Worm (Caenorhabditis elegans): ENCODE data around the gene C03B1.4.

The C03B1.4 gene

ce11 chrX:6374451-6374850 lies 10.2 kb downstream of the C03B1.4 start, which contains the start of gene C03B1.1:
TSS of gene C03B1.1 (plus strand) at chrX:6374751.
- TF ChIP-seq che-1 (tag; optimal IDR thresholded peaks at IDR 0.05) (no peak), odd-2 (tag; optimal IDR thresholded peaks at IDR 0.05) (no peak), ceh-6 (GFP tag; optimal IDR thresholded peaks at IDR 0.05) (no peak), sdc-2 (tag; optimal IDR thresholded peaks at IDR 0.05) (no peak), pax-1 (tag; optimal IDR thresholded peaks at IDR 0.05) (no peak), ceh-22 (tag; optimal IDR thresholded peaks at IDR 0.05) (no peak), F13H6.1 (tag; optimal IDR thresholded peaks at IDR 0.05) (no peak), hlh-15 (tag; optimal IDR thresholded peaks at IDR 0.05) (no peak), ttx-3 (tag; optimal IDR thresholded peaks at IDR 0.05) (no peak), ceh-2 (tag; optimal IDR thresholded peaks at IDR 0.05) (no peak), ceh-45 (GFP tag; IDR thresholded peaks at IDR 0.05) (no peak), hlh-30 (tag; optimal IDR thresholded peaks at IDR 0.05; ENCODE audit: insufficient read depth) (no peak), lim-6 (tag; optimal IDR thresholded peaks at IDR 0.05) (no peak), npax-4 (tag; optimal IDR thresholded peaks at IDR 0.05) (no peak), tbx-2 (tag; optimal IDR thresholded peaks at IDR 0.05) (no peak), nfya-1 (tag; optimal IDR thresholded peaks at IDR 0.05) (no peak), eyg-1 (tag; optimal IDR thresholded peaks at IDR 0.05) (no peak)

- TF ChIP-seq elt-2 (tag; optimal IDR thresholded peaks at IDR 0.05) (peak; percentile 58), Y22D7AL.16 (tag; optimal IDR thresholded peaks at IDR 0.05) (no peak), odd-2 (tag; optimal IDR thresholded peaks at IDR 0.05) (no peak)
Measured at ce11 chrX:6377634-6378288, 13.5 kb downstream of the C03B1.4 start, which contains the start of gene lmp-1. TSS of gene lmp-1 (minus strand) at chrX:6377684.

ce11 chrX:6378363-6378762 lies 14.1 kb downstream of the C03B1.4 start:
- TF ChIP-seq pros-1 (tag; optimal IDR thresholded peaks at IDR 0.05) (no peak), hlh-8 (tag; optimal IDR thresholded peaks at IDR 0.05) (peak; percentile 9), elt-2 (tag; optimal IDR thresholded peaks at IDR 0.05) (no peak), npax-4 (tag; optimal IDR thresholded peaks at IDR 0.05) (no peak), syd-9 (tag; optimal IDR thresholded peaks at IDR 0.05) (peak; percentile 60), sdc-2 (tag; optimal IDR thresholded peaks at IDR 0.05) (peak; percentile 62), C08G9.2 (tag; optimal IDR thresholded peaks at IDR 0.05) (peak; percentile 40), ceh-31 (tag; optimal IDR thresholded peaks at IDR 0.05) (peak; percentile 66), dve-1 (tag; optimal IDR thresholded peaks at IDR 0.05) (no peak), unc-55 (GFP tag; optimal IDR thresholded peaks at IDR 0.05) (peak; percentile 32), pha-2 (tag; optimal IDR thresholded peaks at IDR 0.05) (no peak), nfya-1 (tag; optimal IDR thresholded peaks at IDR 0.05) (peak; percentile 65), rnt-1 (tag; optimal IDR thresholded peaks at IDR 0.05) (peak; percentile 28), ceh-6 (GFP tag; optimal IDR thresholded peaks at IDR 0.05) (peak; percentile 35), ztf-16 (tag; optimal IDR thresholded peaks at IDR 0.05) (no peak), ceh-19 (GFP tag; optimal IDR thresholded peaks at IDR 0.05) (peak; percentile 36), nhr-232 (tag; optimal IDR thresholded peaks at IDR 0.05) (no peak), hlh-6 (tag; optimal IDR thresholded peaks at IDR 0.05) (peak; percentile 50), ceh-14 (tag; optimal IDR thresholded peaks at IDR 0.05) (peak; percentile 68), che-1 (tag; optimal IDR thresholded peaks at IDR 0.05) (no peak), unc-86 (tag; optimal IDR thresholded peaks at IDR 0.05) (no peak), pat-9 (tag; optimal IDR thresholded peaks at IDR 0.05) (peak; percentile 11), ceh-30 (tag; optimal IDR thresholded peaks at IDR 0.05) (no peak), ceh-34 (tag; optimal IDR thresholded peaks at IDR 0.05) (peak; percentile 50), F13H6.1 (tag; optimal IDR thresholded peaks at IDR 0.05) (no peak), tbx-2 (tag; optimal IDR thresholded peaks at IDR 0.05) (peak; percentile 77), ceh-18 (tag; optimal IDR thresholded peaks at IDR 0.05) (peak; percentile 31), unc-42 (tag; optimal IDR thresholded peaks at IDR 0.05) (peak; percentile 62), pha-4 (tag; optimal IDR thresholded peaks at IDR 0.05) (no peak), ttx-3 (tag; optimal IDR thresholded peaks at IDR 0.05) (no peak), hlh-30 (tag; optimal IDR thresholded peaks at IDR 0.05; ENCODE audit: insufficient read depth) (peak; percentile 11), ceh-48 (tag; optimal IDR thresholded peaks at IDR 0.05) (peak; percentile 30), ets-4 (tag; optimal IDR thresholded peaks at IDR 0.05) (no peak), sox-4 (tag; optimal IDR thresholded peaks at IDR 0.05) (no peak), hlh-15 (tag; optimal IDR thresholded peaks at IDR 0.05) (no peak), zip-5 (tag; optimal IDR thresholded peaks at IDR 0.05) (no peak)
